Worm (Caenorhabditis elegans): ENCODE data around the gene pgp-13.
A peak's percentile ranks its signal among the peaks of the same experiment; 100 is the strongest.

Gene pgp-13

ce11 chrX:12755021-12755420 is 16.5 kb downstream of the pgp-13 start:
- TF ChIP-seq ekl-4 (GFP tag; IDR thresholded peaks at IDR 0.05) = no peak
- no peak for TF ChIP-seq T07F8.4 (tag; optimal IDR thresholded peaks at IDR 0.05)
- TF ChIP-seq tbp1 (GFP tag; optimal IDR thresholded peaks at IDR 0.05) = no peak
- TF ChIP-seq snpc-3.4 (tag; optimal IDR thresholded peaks at IDR 0.05) = no peak
- TF ChIP-seq egrh-3 (GFP tag; IDR thresholded peaks at IDR 0.05) = no peak
- no peak for TF ChIP-seq efl-1 (GFP tag; optimal IDR thresholded peaks at IDR 0.05)
- no peak for TF ChIP-seq B0035.1 (tag; optimal IDR thresholded peaks at IDR 0.05)
- no peak for TF ChIP-seq hsf-1 (GFP tag; IDR thresholded peaks at IDR 0.05)
- TF ChIP-seq athp-1 (tag; optimal IDR thresholded peaks at IDR 0.05) = no peak
- no peak for TF ChIP-seq nhr-27 (tag; optimal IDR thresholded peaks at IDR 0.05)
- TF ChIP-seq attf-3 (GFP tag; conservative IDR thresholded peaks at IDR 0.05) = no peak

DNA sequence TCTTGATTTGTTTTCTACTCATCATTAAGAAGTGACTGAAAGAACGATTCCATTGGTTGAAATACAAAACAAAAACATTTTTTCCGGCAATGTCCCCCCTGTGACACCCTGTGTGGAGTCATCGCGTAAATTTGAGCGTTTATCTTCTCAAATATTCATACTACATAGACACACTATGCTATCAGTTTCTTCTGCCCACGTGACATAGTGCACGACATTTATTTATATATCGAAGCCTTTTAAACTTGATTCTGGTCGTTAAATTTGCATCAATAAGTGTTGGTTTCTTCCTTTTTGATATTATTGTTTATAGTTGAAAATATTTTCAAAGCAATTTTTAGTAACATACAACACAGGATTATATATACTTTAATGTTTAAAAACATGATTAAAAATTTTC is 20.5 kb downstream of the pgp-13 start:
- TF ChIP-seq madf-8 (GFP tag; conservative IDR thresholded peaks at IDR 0.05) (no peak), ztf-18 (tag; optimal IDR thresholded peaks at IDR 0.05) (no peak), attf-6 (GFP tag; IDR thresholded peaks at IDR 0.05) (no peak), C17E4.6 (GFP tag; IDR thresholded peaks at IDR 0.05) (no peak), sea-2 (GFP tag; IDR thresholded peaks at IDR 0.05) (no peak), Y67H2A.10 (GFP tag; conservative IDR thresholded peaks at IDR 0.05) (no peak), xnd-1 (tag; optimal IDR thresholded peaks at IDR 0.05) (no peak), rcor-1 (GFP tag; IDR thresholded peaks at IDR 0.05) (no peak), egl-44 (GFP tag; IDR thresholded peaks at IDR 0.05) (no peak), cebp-2 (GFP tag; IDR thresholded peaks at IDR 0.05) (no peak), K12H6.12 (tag; optimal IDR thresholded peaks at IDR 0.05) (no peak), T26A5.8 (tag; optimal IDR thresholded peaks at IDR 0.05) (no peak), let-526 (GFP tag; IDR thresholded peaks at IDR 0.05) (no peak), unc-130 (GFP tag; optimal IDR thresholded peaks at IDR 0.05) (no peak), T07F8.4 (tag; optimal IDR thresholded peaks at IDR 0.05) (no peak), D2030.7 (GFP tag; IDR thresholded peaks at IDR 0.05) (no peak), Y79H2A.3 (GFP tag; conservative IDR thresholded peaks at IDR 0.05) (no peak), bed-2 (GFP tag; IDR thresholded peaks at IDR 0.05) (no peak)

- TF ChIP-seq T26A5.8 (tag; optimal IDR thresholded peaks at IDR 0.05) = no peak
- TF ChIP-seq ztf-22 (GFP tag; optimal IDR thresholded peaks at IDR 0.05) = no peak
- peak; percentile 10 for TF ChIP-seq attf-5 (GFP tag; optimal IDR thresholded peaks at IDR 0.05)
- no peak for TF ChIP-seq dpff-1 (tag; optimal IDR thresholded peaks at IDR 0.05)
- no peak for TF ChIP-seq xnd-1 (tag; optimal IDR thresholded peaks at IDR 0.05)
- peak; percentile 11 for TF ChIP-seq ZK185.1 (tag; optimal IDR thresholded peaks at IDR 0.05; ENCODE audit: poor library complexity, severe bottlenecking)
- TF ChIP-seq nhr-80 (tag; optimal IDR thresholded peaks at IDR 0.05) = peak; percentile 98
- TF ChIP-seq rcor-1 (GFP tag; IDR thresholded peaks at IDR 0.05) = 0 out of 2 replicates have a peak, but pooled peaks have one; percentile 23
- peak; percentile 14 for TF ChIP-seq somi-1 (GFP tag; optimal IDR thresholded peaks at IDR 0.05)
- no peak for TF ChIP-seq unc-62 (GFP tag; optimal IDR thresholded peaks at IDR 0.05)
- TF ChIP-seq Y56A3A.18 (GFP tag; IDR thresholded peaks at IDR 0.05) = no peak
- TF ChIP-seq dox-1 (GFP tag; IDR thresholded peaks at IDR 0.05) = peak; percentile 70
- TF ChIP-seq tbp1 (GFP tag; optimal IDR thresholded peaks at IDR 0.05) = peak; percentile 30
- no peak for TF ChIP-seq hlh-26 (GFP tag; conservative IDR thresholded peaks at IDR 0.05)
- TF ChIP-seq let-607 (tag; optimal IDR thresholded peaks at IDR 0.05) = peak; percentile 79 to 86
- TF ChIP-seq C17E4.6 (GFP tag; IDR thresholded peaks at IDR 0.05) = no peak
- TF ChIP-seq nhr-90 (tag; optimal IDR thresholded peaks at IDR 0.05) = peak; percentile 23
- no peak for TF ChIP-seq snpc-4 (GFP tag; optimal IDR thresholded peaks at IDR 0.05)
- peak in 1 of 4 experiments; percentile 4 for TF ChIP-seq snpc-4 (tag; optimal IDR thresholded peaks at IDR 0.05)
- no peak for TF ChIP-seq B0019.2 (GFP tag; conservative IDR thresholded peaks at IDR 0.05)
- TF ChIP-seq tbx-9 (tag; optimal IDR thresholded peaks at IDR 0.05; ENCODE audit: borderline replicate concordance) = no peak
- no peak for TF ChIP-seq B0035.1 (tag; optimal IDR thresholded peaks at IDR 0.05)
- no peak for TF ChIP-seq rpc-1 (optimal IDR thresholded peaks at IDR 0.05)
- TF ChIP-seq rpc-1 (tag; optimal IDR thresholded peaks at IDR 0.05) = no peak
- peak; percentile 53 for TF ChIP-seq ztf-26 (tag; optimal IDR thresholded peaks at IDR 0.05)
- TF ChIP-seq mcd-1 (GFP tag; IDR thresholded peaks at IDR 0.05) = 0 out of 2 replicates have a peak, but pooled peaks have one; percentile 14
Observed at ce11 chrX:12759642-12760041, 21.1 kb downstream of the pgp-13 start.
